Worm (Caenorhabditis elegans) whole organism, early embryonic: ENCODE results near the gene spt-4.
"Not testable (repeated sequence)": the region's sequence is repeated elsewhere in the genome, so short reads cannot be mapped to it uniquely, and the experiment has no call there.

Source experiments
- B0310.2 ChIP-seq: sonication (generic microtip); optimal IDR thresholded peaks from 2 replicates; lab custom pipeline; 2016; ENCODE audit warnings: mild to moderate bottlenecking, missing genetic modification characterization, missing compliant biosample characterization
- F13C5.2 ChIP-seq: sonication (generic microtip); optimal IDR thresholded peaks from 2 replicates; lab custom pipeline; 2017; ENCODE audit warnings: mild to moderate bottlenecking, missing genetic modification characterization, inconsistent platforms, missing compliant biosample characterization
- aly-1 ChIP-seq: sonication (generic microtip); optimal IDR thresholded peaks from 2 replicates; lab custom pipeline; 2016; ENCODE audit warnings: missing genetic modification characterization, missing compliant biosample characterization
- ama-1 ChIP-seq: fragments of 150-350 bp; optimal IDR thresholded peaks from 2 replicates; lab custom pipeline; 2014
- ceh-13 ChIP-seq: fragments of 200-800 bp; sonication (Bioruptor generic); optimal IDR thresholded peaks from 2 replicates; lab custom pipeline; 2018; ENCODE audit warnings: mild to moderate bottlenecking, missing genetic modification characterization, missing compliant biosample characterization
- ceh-36 ChIP-seq: sonication (generic microtip); optimal IDR thresholded peaks from 2 replicates; lab custom pipeline; 2016; ENCODE audit warnings: missing genetic modification characterization, inconsistent platforms, missing compliant biosample characterization
- ets-7 ChIP-seq: sonication (generic microtip); optimal IDR thresholded peaks from 2 replicates; lab custom pipeline; 2016; ENCODE audit warnings: missing genotype, missing genetic modification characterization, missing compliant biosample characterization
- flt-1 ChIP-seq: fragments of 200-800 bp; sonication (Bioruptor generic); IDR thresholded peaks from 2 replicates; pipeline ENCODE4 v1.3.6; 2022; ENCODE audit warnings: missing genetic modification characterization, missing compliant biosample characterization
- hmbx-1 ChIP-seq: sonication (generic microtip); optimal IDR thresholded peaks from 2 replicates; lab custom pipeline; 2016; ENCODE audit warnings: mild to moderate bottlenecking, missing genetic modification characterization, missing compliant biosample characterization
- hmg-4 ChIP-seq: fragments of 200-800 bp; sonication (Bioruptor generic); optimal IDR thresholded peaks from 2 replicates; lab custom pipeline; 2018; ENCODE audit warnings: mild to moderate bottlenecking, missing genetic modification characterization, missing compliant biosample characterization
- hnd-1 ChIP-seq: sonication (generic microtip); optimal IDR thresholded peaks from 2 replicates; lab custom pipeline; 2016; ENCODE audit warnings: missing genetic modification characterization, missing compliant biosample characterization
- pes-1 ChIP-seq: fragments of 200-800 bp; sonication (Bioruptor generic); IDR thresholded peaks from 2 replicates; pipeline ENCODE4 v1.3.6; 2022; ENCODE audit warnings: missing genetic modification reagents, missing genetic modification characterization, missing compliant biosample characterization
- scrt-1 ChIP-seq: fragments of 200-800 bp; sonication (Bioruptor generic); IDR thresholded peaks from 2 replicates; pipeline ENCODE4 v1.3.6; 2022; ENCODE audit warnings: missing genetic modification characterization, missing compliant biosample characterization
- sea-1 ChIP-seq: fragments of 200-800 bp; sonication (Bioruptor generic); conservative IDR thresholded peaks from 2 replicates; pipeline ENCODE4 v1.3.6; 2022; ENCODE audit warnings: missing genetic modification characterization, missing compliant biosample characterization
- tbx-11 ChIP-seq: fragments of 200-800 bp; sonication (Bioruptor generic); IDR thresholded peaks from 2 replicates; pipeline ENCODE4 v1.3.6; 2022; ENCODE audit warnings: missing genetic modification characterization, missing compliant biosample characterization
- tbx-37 ChIP-seq: fragments of 200-800 bp; sonication (Bioruptor generic); conservative IDR thresholded peaks from 2 replicates; pipeline ENCODE4 v1.3.6; 2022; ENCODE audit warnings: missing genetic modification reagents, missing genetic modification characterization, missing compliant biosample characterization
- tra-4 ChIP-seq: sonication (generic microtip); optimal IDR thresholded peaks from 2 replicates; lab custom pipeline; 2017; ENCODE audit warnings: missing genetic modification characterization, missing compliant biosample characterization

The spt-4 gene

DNA sequence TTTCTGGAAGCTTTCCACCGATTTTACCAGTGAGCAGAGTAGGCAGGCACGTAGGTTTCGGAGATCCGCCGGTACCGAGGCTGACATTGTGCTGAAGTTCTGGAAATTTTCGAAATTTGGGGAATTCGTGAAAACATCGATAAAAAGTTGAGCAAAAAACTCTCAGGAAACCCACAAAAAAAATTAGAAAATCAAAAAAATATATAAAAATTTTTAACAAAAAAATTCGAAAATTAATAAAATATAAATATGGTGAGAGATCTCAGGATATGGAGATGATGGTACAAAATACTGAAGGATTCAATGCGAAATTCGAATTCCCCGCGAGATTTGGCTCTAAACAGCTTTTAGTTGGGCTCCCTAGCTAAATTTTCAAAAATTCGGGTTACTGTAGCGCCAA, at the start of gene spt-4:
spt-4 (minus strand) TSS at position 101 of the 400 bp plus-strand sequence.
- TF ChIP-seq tra-4 = no peak

DNA sequence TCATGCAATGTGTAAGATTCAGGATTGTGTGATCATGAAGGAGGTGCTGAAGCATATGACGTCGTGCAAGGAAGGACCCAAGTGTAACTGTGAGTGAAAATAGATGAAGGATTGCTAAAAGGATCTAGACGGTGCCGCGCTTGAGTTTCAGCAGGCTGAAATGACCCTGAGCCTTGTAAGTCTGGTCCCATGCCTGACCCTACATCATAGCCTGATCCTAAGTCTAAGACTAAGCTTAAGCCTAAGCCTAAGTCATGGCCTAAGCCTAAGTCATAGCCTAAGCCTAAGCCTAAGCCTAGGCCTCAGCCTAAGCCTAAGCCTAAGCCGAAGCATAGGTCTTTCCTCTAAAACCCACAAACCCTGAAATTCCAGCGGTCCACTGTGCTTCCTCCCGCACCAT, 48.3 kb upstream of the spt-4 start:
- TF ChIP-seq hmbx-1 (tag; lab: Kevin White, UChicago) (no peak), ceh-36 (tag; lab: Kevin White, UChicago) (peak; percentile 45)

DNA sequence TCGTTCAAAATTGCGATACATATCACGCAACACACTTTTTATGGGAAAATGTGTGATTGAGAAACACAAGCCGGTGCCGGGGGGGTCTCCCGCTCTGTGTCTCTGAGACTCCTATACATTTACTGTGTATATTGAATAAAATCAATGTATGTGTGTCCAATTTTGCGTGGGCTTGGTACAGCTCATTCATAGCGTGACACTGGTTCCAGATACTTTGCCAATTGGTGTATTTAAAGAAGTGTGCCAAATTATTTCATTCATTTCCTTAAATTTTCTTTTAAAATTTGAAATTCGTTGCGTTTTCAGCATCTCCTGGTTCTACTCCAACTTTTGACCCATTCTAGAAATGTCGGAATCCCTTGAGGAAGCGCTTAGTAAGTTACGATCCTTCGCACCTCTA, 47.7 kb upstream of the spt-4 start, which contains the start of gene C29F9.5:
C29F9.5 (plus strand) TSS at position 301 of the 400 bp plus-strand sequence.
- TF ChIP-seq B0310.2 (tag; lab: Kevin White, UChicago) (no peak), hnd-1 (no peak), tbx-11 (GFP tag; lab: Robert Waterston, UW) (no peak), scrt-1 (GFP tag; lab: Robert Waterston, UW) (no peak), sea-1 (no peak), ets-7 (tag; lab: Kevin White, UChicago) (no peak), ama-1 (lab: Kevin White, UChicago) (no peak), hmbx-1 (tag; lab: Kevin White, UChicago) (no peak), F13C5.2 (tag; lab: Kevin White, UChicago) (no peak), tbx-37 (GFP tag; lab: Robert Waterston, UW) (no peak)

DNA sequence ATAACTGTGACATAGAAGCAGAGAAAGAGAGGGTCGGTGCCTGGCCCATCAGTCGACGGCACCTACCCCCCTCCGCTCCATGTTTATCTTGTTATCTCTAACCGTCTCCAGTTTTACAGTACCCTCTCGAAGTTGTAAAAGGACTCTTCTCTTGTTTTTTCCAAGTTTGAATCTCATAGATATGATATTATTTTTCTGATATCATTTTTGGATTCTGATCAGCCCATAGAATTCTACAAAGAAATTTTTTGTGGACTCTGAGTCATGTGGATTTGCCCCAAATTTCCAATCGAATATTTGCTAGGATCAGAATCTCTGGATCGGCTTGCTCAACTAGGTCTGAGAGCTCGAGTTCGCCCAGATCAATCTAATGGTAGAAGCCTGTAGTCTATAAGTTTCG, 45.1 kb upstream of the spt-4 start, which contains the start of gene C29F9.6:
C29F9.6 (plus strand) TSS at position 301 of the 400 bp plus-strand sequence.
- no peak for TF ChIP-seq tra-4
- TF ChIP-seq ama-1 (lab: Kevin White, UChicago) = no peak
- TF ChIP-seq tbx-37 (GFP tag; lab: Robert Waterston, UW) = no peak
- no peak for TF ChIP-seq pes-1 (GFP tag; lab: Robert Waterston, UW)
- no peak for TF ChIP-seq tbx-11 (GFP tag; lab: Robert Waterston, UW)
- no peak for TF ChIP-seq ceh-36 (tag; lab: Kevin White, UChicago)
- TF ChIP-seq ets-7 (tag; lab: Kevin White, UChicago) = no peak
- TF ChIP-seq ceh-13 (GFP tag; lab: Kevin White, UChicago) = no peak
- TF ChIP-seq B0310.2 (tag; lab: Kevin White, UChicago) = no peak
- TF ChIP-seq sea-1 = no peak
- no peak for TF ChIP-seq F13C5.2 (tag; lab: Kevin White, UChicago)
- TF ChIP-seq aly-1 (tag; lab: Kevin White, UChicago) = no peak
- TF ChIP-seq hnd-1 = no peak
- no peak for TF ChIP-seq hmg-4
- TF ChIP-seq hmbx-1 (tag; lab: Kevin White, UChicago) = no peak
- TF ChIP-seq flt-1 (GFP tag; lab: Robert Waterston, UW) = no peak

DNA sequence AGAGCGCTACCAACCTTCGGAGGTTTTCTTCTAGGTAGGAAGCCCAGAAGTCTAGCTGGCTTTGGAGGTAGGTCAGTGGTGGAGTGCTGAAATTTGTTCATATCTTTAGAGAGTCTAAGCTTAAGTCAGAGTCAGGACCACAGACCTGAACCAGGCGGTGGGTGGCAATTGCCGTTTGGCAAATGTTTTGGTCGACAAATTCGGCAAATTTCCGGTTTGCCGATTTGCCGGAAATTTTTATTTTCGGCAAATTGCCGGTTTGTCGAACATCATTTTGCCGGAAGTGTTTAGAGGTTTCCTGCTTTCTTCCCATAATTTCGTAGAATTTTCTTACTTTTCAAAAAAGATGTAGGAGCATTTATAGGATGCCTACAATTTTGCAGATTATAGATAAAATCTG, 29.3 kb upstream of the spt-4 start, which contains the start of gene C29F9.9:
C29F9.9 (minus strand) TSS at position 101 of the 400 bp plus-strand sequence.
- TF ChIP-seq hnd-1; F13C5.2 (tag; lab: Kevin White, UChicago); hmbx-1 (tag; lab: Kevin White, UChicago): not testable (repeated sequence)

DNA sequence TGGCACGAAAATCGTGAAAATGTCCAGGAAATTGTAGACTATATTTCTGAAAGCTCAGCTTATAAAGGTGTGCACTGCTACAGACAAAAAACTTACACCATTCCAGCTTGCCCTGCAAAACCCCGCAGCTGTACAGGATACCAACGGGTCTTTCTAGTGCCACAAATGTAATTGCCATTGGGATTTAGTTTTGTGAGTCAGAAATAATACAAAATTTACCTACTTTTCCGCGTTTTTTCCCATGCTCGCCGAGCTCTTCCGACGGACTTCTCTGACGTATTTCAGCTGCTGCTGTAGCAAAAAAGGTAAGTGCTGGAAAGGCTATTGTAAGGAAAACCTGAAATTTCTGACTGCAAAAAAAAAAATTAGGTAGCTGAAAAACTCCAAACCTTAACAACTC, 27.5 kb upstream of the spt-4 start, which contains the start of gene C29F9.8:
C29F9.8 (minus strand) TSS at position 101 of the 400 bp plus-strand sequence.
- TF ChIP-seq scrt-1 (GFP tag; lab: Robert Waterston, UW); hnd-1; tbx-11 (GFP tag; lab: Robert Waterston, UW): not testable (repeated sequence)

DNA sequence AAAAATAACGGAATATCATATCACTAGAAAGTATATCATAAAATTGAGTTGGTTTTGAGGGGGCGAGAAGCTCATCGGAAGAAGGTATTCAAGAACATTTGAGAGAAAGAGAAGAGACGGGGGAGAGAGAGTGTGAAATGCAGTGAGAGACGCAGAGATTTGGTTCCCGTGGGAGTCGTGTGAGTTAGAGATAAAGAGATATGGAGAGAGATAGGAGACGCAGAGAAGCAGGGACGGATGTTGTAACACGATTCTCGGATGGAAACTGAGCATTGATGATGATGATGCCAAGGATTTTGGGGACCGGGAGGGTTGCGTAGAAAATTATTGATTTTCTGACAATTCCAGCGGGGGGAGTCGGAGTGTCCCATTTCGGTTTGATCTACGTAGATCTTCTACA, 26.6 kb upstream of the spt-4 start:
- TF ChIP-seq tra-4 (no peak), F13C5.2 (tag; lab: Kevin White, UChicago) (no peak), hnd-1 (no peak), sea-1 (no peak), B0310.2 (tag; lab: Kevin White, UChicago) (no peak), ceh-36 (tag; lab: Kevin White, UChicago) (no peak), aly-1 (tag; lab: Kevin White, UChicago) (no peak), ama-1 (lab: Kevin White, UChicago) (no peak), hmbx-1 (tag; lab: Kevin White, UChicago) (no peak), hmg-4 (no peak), flt-1 (GFP tag; lab: Robert Waterston, UW) (no peak), tbx-11 (GFP tag; lab: Robert Waterston, UW) (no peak), pes-1 (GFP tag; lab: Robert Waterston, UW) (no peak), tbx-37 (GFP tag; lab: Robert Waterston, UW) (no peak), scrt-1 (GFP tag; lab: Robert Waterston, UW) (no peak), ets-7 (tag; lab: Kevin White, UChicago) (no peak), ceh-13 (GFP tag; lab: Kevin White, UChicago) (no peak)

DNA sequence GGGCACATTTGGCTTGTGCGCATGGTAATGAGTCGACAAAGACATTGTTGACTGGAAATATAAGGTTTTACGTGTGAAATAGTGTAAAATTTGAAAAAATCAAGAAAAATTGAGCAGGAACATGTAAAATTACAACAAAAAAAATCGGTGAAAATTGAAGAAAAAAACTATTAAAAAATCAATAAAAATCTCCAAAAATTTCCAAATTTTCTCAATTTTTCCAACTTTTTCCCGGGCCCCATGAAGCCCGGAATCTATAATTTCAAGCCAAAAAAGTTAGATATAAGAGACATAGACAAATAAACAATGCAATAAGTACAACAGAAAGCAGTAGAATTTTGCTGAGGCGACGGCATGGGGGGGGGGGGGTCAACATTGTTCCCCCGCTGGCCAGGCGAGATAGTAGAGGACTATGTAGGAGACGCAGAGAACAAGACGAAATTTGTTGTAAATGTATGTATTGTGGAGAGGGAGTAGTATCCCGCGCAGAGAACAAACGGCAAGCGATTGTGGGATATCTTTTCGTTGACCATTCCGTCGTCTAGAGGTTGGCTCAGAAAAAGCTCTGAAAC, 25.3 kb upstream of the spt-4 start, which contains the start of gene pat-4:
pat-4 (minus strand) TSS at position 51 of the 572 bp plus-strand sequence.
- TF ChIP-seq ets-7 (tag; lab: Kevin White, UChicago) (no peak), tra-4 (no peak), hmg-4 (peak; percentile 61)

DNA sequence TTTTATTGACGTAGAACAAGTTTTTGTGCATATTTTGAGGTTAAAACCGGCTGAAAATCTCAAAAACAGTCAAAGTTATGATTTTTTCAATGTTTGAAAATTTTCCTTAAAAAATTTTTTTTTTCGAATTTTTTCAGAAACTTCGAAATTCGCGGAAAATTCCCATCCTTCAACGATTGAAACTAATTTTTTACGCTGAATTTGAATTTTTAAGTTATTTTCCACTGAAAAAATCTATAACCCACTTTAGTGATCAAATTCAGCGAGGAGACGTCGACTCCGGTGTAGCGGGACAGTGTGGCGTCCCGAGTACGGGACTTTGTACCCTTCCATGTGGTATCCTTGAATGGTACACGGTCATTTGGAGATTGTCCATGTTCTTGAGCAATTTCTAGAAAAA, 22.7 kb upstream of the spt-4 start:
- TF ChIP-seq ama-1 (lab: Kevin White, UChicago) (no peak), ceh-36 (tag; lab: Kevin White, UChicago) (no peak), tbx-37 (GFP tag; lab: Robert Waterston, UW) (no peak), tbx-11 (GFP tag; lab: Robert Waterston, UW) (no peak), flt-1 (GFP tag; lab: Robert Waterston, UW) (no peak), sea-1 (no peak), hnd-1 (no peak), ceh-13 (GFP tag; lab: Kevin White, UChicago) (no peak), aly-1 (tag; lab: Kevin White, UChicago) (no peak), ets-7 (tag; lab: Kevin White, UChicago) (no peak), B0310.2 (tag; lab: Kevin White, UChicago) (no peak), pes-1 (GFP tag; lab: Robert Waterston, UW) (no peak), tra-4 (no peak)
